Worm (Caenorhabditis elegans) whole organism, late embryonic: ENCODE results near the gene atf-4.

Source experiments
- C38D4.7 ChIP-seq: fragments of 200-800 bp; sonication (Bioruptor generic); optimal IDR thresholded peaks from 2 replicates; lab custom pipeline; 2018; ENCODE audit warnings: mild to moderate bottlenecking, missing genetic modification characterization, moderate library complexity, missing compliant biosample characterization
- F13H6.1 ChIP-seq: sonication (generic microtip); optimal IDR thresholded peaks from 2 replicates; lab custom pipeline; 2016; ENCODE audit warnings: missing genetic modification characterization, missing compliant biosample characterization
- K02D7.2 ChIP-seq: sonication (generic microtip); optimal IDR thresholded peaks from 2 replicates; lab custom pipeline; 2017; ENCODE audit warnings: mild to moderate bottlenecking, missing genetic modification characterization, missing compliant biosample characterization
- K09A11.1 ChIP-seq: sonication (generic microtip); optimal IDR thresholded peaks from 2 replicates; lab custom pipeline; 2017; ENCODE audit warnings: antibody characterized with exemption, mild to moderate bottlenecking, missing genetic modification characterization, missing compliant biosample characterization; ENCODE audit not compliant: insufficient read depth
- Y22D7AL.16 ChIP-seq: sonication (generic microtip); optimal IDR thresholded peaks from 2 replicates; lab custom pipeline; 2016; ENCODE audit warnings: missing genetic modification characterization, missing compliant biosample characterization
- ahr-1 ChIP-seq: sonication (generic microtip); optimal IDR thresholded peaks from 2 replicates; lab custom pipeline; 2016; ENCODE audit warnings: missing genetic modification characterization, missing compliant biosample characterization
- ceh-14 ChIP-seq: sonication (generic microtip); optimal IDR thresholded peaks from 2 replicates; lab custom pipeline; 2016; ENCODE audit warnings: missing genotype, missing genetic modification characterization, missing compliant biosample characterization
- ceh-19 ChIP-seq: fragments of 200-800 bp; sonication (Bioruptor generic); optimal IDR thresholded peaks from 2 replicates; lab custom pipeline; 2018; ENCODE audit warnings: mild to moderate bottlenecking, missing genetic modification characterization, missing compliant biosample characterization
- ceh-2 ChIP-seq: sonication (generic microtip); optimal IDR thresholded peaks from 2 replicates; lab custom pipeline; 2016; ENCODE audit warnings: missing genotype, missing genetic modification characterization, missing compliant biosample characterization
- ceh-24 ChIP-seq: sonication (generic microtip); optimal IDR thresholded peaks from 2 replicates; lab custom pipeline; 2016; ENCODE audit warnings: mild to moderate bottlenecking, missing genetic modification characterization, missing compliant biosample characterization
- ceh-30 ChIP-seq: fragments of 150-350 bp; optimal IDR thresholded peaks from 2 replicates; lab custom pipeline; 2014; ENCODE audit warnings: missing biosample characterization, missing genetic modification characterization
- ceh-31 ChIP-seq: sonication (generic microtip); optimal IDR thresholded peaks from 2 replicates; lab custom pipeline; 2016; ENCODE audit warnings: missing genetic modification characterization, missing compliant biosample characterization
- ceh-48 ChIP-seq: sonication (generic microtip); optimal IDR thresholded peaks from 2 replicates; lab custom pipeline; 2016; ENCODE audit warnings: missing genetic modification characterization, inconsistent platforms, missing compliant biosample characterization
- ceh-6 ChIP-seq: fragments of 200-800 bp; sonication (Bioruptor generic); optimal IDR thresholded peaks from 2 replicates; lab custom pipeline; 2018; ENCODE audit warnings: mild to moderate bottlenecking, missing genetic modification characterization, missing compliant biosample characterization
- elt-2 ChIP-seq: sonication (generic microtip); optimal IDR thresholded peaks from 2 replicates; lab custom pipeline; 2016; ENCODE audit warnings: missing genetic modification reagents, missing genetic modification characterization, missing compliant biosample characterization
- ets-4 ChIP-seq: sonication (generic microtip); optimal IDR thresholded peaks from 2 replicates; lab custom pipeline; 2016; ENCODE audit warnings: missing genetic modification characterization, missing compliant biosample characterization
- fkh-10 ChIP-seq: fragments of 150-350 bp; optimal IDR thresholded peaks from 2 replicates; lab custom pipeline; 2014; ENCODE audit warnings: missing biosample characterization, missing genetic modification reagents, missing genetic modification characterization
- hlh-30 ChIP-seq: sonication (generic microtip); optimal IDR thresholded peaks from 2 replicates; lab custom pipeline; 2017; ENCODE audit warnings: antibody characterized with exemption, missing genetic modification characterization, missing compliant biosample characterization; ENCODE audit not compliant: insufficient read depth
- lim-6 ChIP-seq: sonication (generic microtip); optimal IDR thresholded peaks from 2 replicates; lab custom pipeline; 2016; ENCODE audit warnings: missing genetic modification characterization, missing compliant biosample characterization
- lin-11 ChIP-seq: fragments of 200-800 bp; sonication (Bioruptor generic); optimal IDR thresholded peaks from 2 replicates; lab custom pipeline; 2018; ENCODE audit warnings: mild to moderate bottlenecking, missing genetic modification characterization, missing compliant biosample characterization
- mec-3 ChIP-seq: sonication (generic microtip); optimal IDR thresholded peaks from 2 replicates; lab custom pipeline; 2016; ENCODE audit warnings: borderline replicate concordance, missing genetic modification characterization, missing compliant biosample characterization
- nhr-232 ChIP-seq: sonication (generic microtip); optimal IDR thresholded peaks from 2 replicates; lab custom pipeline; 2016; ENCODE audit warnings: missing genetic modification characterization, missing compliant biosample characterization
- odd-2 ChIP-seq: sonication (generic microtip); optimal IDR thresholded peaks from 2 replicates; lab custom pipeline; 2017; ENCODE audit warnings: antibody characterized with exemption, mild to moderate bottlenecking, missing genetic modification characterization, missing compliant biosample characterization
- pag-3 ChIP-seq: sonication (generic microtip); optimal IDR thresholded peaks from 2 replicates; lab custom pipeline; 2016; ENCODE audit warnings: missing compliant biosample characterization, missing genetic modification characterization, borderline replicate concordance
- pax-1 ChIP-seq: fragments of 150-350 bp; optimal IDR thresholded peaks from 2 replicates; lab custom pipeline; 2014; ENCODE audit warnings: missing biosample characterization, missing genetic modification characterization
- pha-2 ChIP-seq: sonication (generic microtip); optimal IDR thresholded peaks from 2 replicates; lab custom pipeline; 2017; ENCODE audit warnings: mild to moderate bottlenecking, missing genetic modification characterization, missing compliant biosample characterization
- pqm-1 ChIP-seq: sonication (generic microtip); optimal IDR thresholded peaks from 2 replicates; lab custom pipeline; 2016; ENCODE audit warnings: missing genetic modification characterization, missing compliant biosample characterization
- ref-2 ChIP-seq: sonication (generic microtip); optimal IDR thresholded peaks from 2 replicates; lab custom pipeline; 2016; ENCODE audit warnings: missing genetic modification characterization, missing compliant biosample characterization
- sdc-2 ChIP-seq: sonication (generic microtip); optimal IDR thresholded peaks from 2 replicates; lab custom pipeline; 2016; ENCODE audit warnings: missing genotype, missing genetic modification characterization, missing compliant biosample characterization
- sox-4 ChIP-seq: sonication (generic microtip); optimal IDR thresholded peaks from 2 replicates; lab custom pipeline; 2017; ENCODE audit warnings: mild to moderate bottlenecking, missing genetic modification characterization, inconsistent platforms, missing compliant biosample characterization
- tbx-2 ChIP-seq: sonication (generic microtip); optimal IDR thresholded peaks from 2 replicates; lab custom pipeline; 2016; ENCODE audit warnings: missing genetic modification characterization, missing compliant biosample characterization
- tbx-7 ChIP-seq: sonication (generic microtip); optimal IDR thresholded peaks from 2 replicates; lab custom pipeline; 2016; ENCODE audit warnings: missing genotype, missing genetic modification characterization, missing compliant biosample characterization
- unc-3 ChIP-seq, 2 experiments: fragments of 200-800 bp in 1 of 2; sonication (Bioruptor generic) in 1 of 2; sonication (generic microtip) in 1 of 2; conservative IDR thresholded peaks in 1 of 2; optimal IDR thresholded peaks in 1 of 2; 2 replicates each; pipeline versions ENCODE4 v1.3.6 to Lab custom; 2016 to 2022; ENCODE audit warnings: missing compliant biosample characterization in 2 of 2, missing genetic modification characterization in 2 of 2, missing genetic modification reagents in 1 of 2
- unc-42 ChIP-seq: sonication (generic microtip); optimal IDR thresholded peaks from 2 replicates; lab custom pipeline; 2016; ENCODE audit warnings: missing genotype, missing genetic modification characterization, missing compliant biosample characterization
- unc-55 ChIP-seq: sonication (generic microtip); optimal IDR thresholded peaks from 2 replicates; lab custom pipeline; 2017; ENCODE audit warnings: missing biosample characterization, missing genetic modification reagents, missing genetic modification characterization
- zip-5 ChIP-seq: sonication (generic microtip); optimal IDR thresholded peaks from 2 replicates; lab custom pipeline; 2016; ENCODE audit warnings: missing genetic modification characterization, missing compliant biosample characterization

atf-4 gene

DNA sequence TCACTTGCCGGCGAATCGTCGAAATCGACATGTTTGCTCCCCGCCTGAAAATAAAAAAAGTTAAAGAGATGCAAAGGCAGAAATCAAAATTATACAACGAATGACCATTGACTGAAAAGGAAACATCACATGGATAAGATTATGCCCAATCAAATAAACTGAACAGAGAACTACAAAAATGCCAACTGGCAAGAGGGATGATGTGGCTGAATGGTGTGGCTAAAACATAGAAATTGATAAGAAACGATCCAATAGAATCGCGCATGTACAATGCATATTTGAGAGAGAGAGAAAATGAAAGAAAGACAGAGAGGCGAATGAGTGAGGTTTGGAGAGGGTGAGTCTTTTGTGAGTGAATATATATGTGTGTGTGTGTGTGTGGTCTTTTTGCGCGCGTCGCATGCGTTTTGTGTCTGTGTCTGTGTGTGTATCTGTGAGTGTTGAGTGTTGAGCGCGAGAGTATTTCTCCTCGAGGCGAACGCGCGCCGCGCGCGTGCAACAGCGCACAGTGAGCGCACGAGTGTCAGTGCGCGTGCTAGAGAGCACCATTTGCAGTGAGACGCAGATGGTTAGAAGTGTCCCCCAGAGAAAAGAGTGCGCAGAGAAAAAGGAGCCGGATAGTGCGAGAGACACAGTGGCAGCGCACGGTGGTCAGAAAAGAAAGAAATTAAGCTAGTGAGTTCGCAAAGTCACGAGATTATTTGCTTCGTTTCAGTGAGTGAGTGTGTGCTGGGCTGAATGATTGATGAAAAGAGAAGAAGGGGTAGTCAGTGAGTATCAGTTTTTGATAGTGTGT, 8.1 kb upstream of the atf-4 start, which contains the start of gene epn-1 (continued):
- TF ChIP-seq mec-3 (tag; lab: Kevin White, UChicago) (peak; percentile 47), ceh-30 (tag; lab: Kevin White, UChicago) (no peak), ahr-1 (no peak), ceh-6 (GFP tag; lab: Kevin White, UChicago) (peak; percentile 54), zip-5 (tag; lab: Kevin White, UChicago) (peak; percentile 16), nhr-232 (peak; percentile 41), K09A11.1 (tag; lab: Kevin White, UChicago) (peak; percentile 64), lim-6 (peak; percentile 64), unc-3 (GFP tag; conservative IDR thresholded peaks at IDR 0.05; lab: Robert Waterston, UW) (no peak), unc-3 (tag; optimal IDR thresholded peaks at IDR 0.05; lab: Kevin White, UChicago) (peak; percentile 72), pag-3 (peak; percentile 62), pqm-1 (tag; lab: Kevin White, UChicago) (peak; percentile 88), ceh-2 (tag; lab: Kevin White, UChicago) (peak; percentile 83), tbx-2 (tag; lab: Kevin White, UChicago) (peak; percentile 98), pha-2 (tag; lab: Kevin White, UChicago) (no peak), pax-1 (tag; lab: Kevin White, UChicago) (no peak), fkh-10 (GFP tag; lab: Kevin White, UChicago) (peak; percentile 8), unc-55 (GFP tag; lab: Kevin White, UChicago) (peak; percentile 89)
- TF ChIP-seq, all 69 proteins: peak for 50

DNA sequence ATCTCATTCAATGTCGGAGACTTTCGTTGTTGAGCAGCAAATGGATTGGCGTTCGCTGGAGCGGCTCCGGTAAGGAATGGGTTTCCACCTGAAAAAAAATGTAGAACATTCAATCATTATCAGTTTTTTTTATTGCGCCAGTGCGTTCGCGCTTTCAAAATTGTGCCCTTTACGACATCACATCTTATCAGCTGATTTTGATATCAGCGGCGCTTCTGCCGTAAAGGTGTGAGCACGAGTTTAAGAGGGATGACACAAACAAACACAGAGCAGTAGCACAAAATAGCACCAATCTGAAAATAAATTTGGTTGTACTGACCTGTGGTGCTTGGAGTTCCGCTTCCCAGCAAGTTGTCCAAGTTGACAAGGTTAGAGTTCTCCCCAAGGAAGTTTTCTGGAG, 6.1 kb upstream of the atf-4 start:
- TF ChIP-seq C38D4.7 (GFP tag; lab: Kevin White, UChicago): no peak
- TF ChIP-seq elt-2 (tag; lab: Kevin White, UChicago): peak; percentile 34

DNA sequence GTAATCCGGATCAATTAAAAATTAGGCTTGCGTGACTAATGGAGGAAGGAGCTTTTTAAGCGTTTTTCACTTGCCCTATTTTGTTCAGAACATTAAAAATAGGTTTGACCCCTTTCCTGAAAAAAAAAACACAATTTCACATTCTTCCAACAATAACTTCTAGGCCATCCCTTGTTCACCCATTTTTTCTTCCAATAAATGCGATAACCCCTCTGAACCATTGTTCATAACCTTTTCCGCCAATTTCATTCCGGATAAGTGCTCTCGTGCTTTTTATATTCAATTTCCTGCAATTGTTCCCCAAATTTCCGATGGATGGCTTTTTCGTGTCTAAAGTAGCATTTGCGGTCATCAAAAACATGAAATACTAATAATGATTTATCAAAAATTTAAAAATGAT, 4.8 kb upstream of the atf-4 start:
- TF ChIP-seq lin-11 (tag; lab: Kevin White, UChicago): no peak

DNA sequence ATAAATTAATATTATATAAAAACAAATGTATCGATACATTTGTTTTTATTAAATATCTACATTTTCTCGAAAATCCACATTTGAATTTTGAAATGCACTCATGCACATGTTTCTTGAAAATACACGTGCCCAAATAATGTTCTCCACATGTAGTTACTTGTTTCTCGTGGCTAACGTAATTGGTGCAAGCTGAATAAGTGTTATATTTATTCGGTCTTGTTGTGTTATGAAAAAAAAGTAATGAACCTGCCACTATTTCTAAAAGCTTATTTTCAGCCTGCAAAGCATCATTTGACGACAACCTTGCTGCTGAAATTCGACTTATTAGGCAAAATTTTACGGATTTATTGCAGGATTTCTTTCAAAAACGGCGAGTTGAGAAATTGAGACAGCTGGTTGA, 2.8 kb upstream of the atf-4 start:
- no peak for TF ChIP-seq pqm-1 (tag; lab: Kevin White, UChicago)
- TF ChIP-seq unc-42: peak; percentile 30
- peak; percentile 98 for TF ChIP-seq sdc-2 (tag; lab: Kevin White, UChicago)
- TF ChIP-seq F13H6.1 (tag; lab: Kevin White, UChicago): no peak
- TF ChIP-seq ceh-19: no peak
- TF ChIP-seq hlh-30: peak; percentile 23
- TF ChIP-seq ceh-31 (tag; lab: Kevin White, UChicago): peak; percentile 22
- no peak for TF ChIP-seq K02D7.2 (tag; lab: Kevin White, UChicago)

DNA sequence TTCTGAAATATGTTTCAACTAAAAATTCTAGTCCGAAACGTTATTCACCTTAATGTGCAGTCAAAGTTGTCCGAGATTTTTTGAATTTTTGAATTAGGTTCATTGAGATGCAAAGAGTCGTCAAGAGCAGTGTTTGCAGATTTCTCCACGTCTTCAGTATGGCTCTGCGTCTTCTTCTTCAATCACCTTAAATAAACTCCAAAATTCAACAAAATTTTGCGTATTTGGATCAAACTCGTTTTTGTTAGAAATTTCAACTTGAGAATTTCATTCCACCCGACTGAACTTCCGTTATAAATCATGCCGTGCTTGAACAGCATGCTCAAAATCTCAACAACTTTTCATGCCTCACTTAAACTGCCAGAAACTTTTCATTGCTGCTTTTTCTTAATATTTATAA, 1.5 kb upstream of the atf-4 start, which contains the start of gene T04C10.3:
Gene T04C10.3 (plus strand): TSS at position 301 of the 400 bp plus-strand sequence.
- TF ChIP-seq ceh-48 (tag; lab: Kevin White, UChicago) (no peak), Y22D7AL.16 (tag; lab: Kevin White, UChicago) (no peak), tbx-7 (no peak)

ce11 chrX:14809905-14810304, 705 bp downstream of the atf-4 start:
- TF ChIP-seq ceh-14 (tag; lab: Kevin White, UChicago): no peak
- TF ChIP-seq ceh-2 (tag; lab: Kevin White, UChicago): no peak
- no peak for TF ChIP-seq ceh-24 (tag; lab: Kevin White, UChicago)
- TF ChIP-seq sox-4 (tag; lab: Kevin White, UChicago): no peak
- no peak for TF ChIP-seq ets-4
- TF ChIP-seq ref-2 (tag; lab: Kevin White, UChicago): no peak
- no peak for TF ChIP-seq odd-2 (tag; lab: Kevin White, UChicago)
